Fruit fly (Drosophila melanogaster) whole organism, embryonic: ENCODE measurements around the gene Sap130.
A peak's percentile ranks its signal among the peaks of the same experiment; 100 is the strongest.

Source experiments
- Bteb2 ChIP-seq: fragments of 200-800 bp; sonication (Bioruptor generic); optimal IDR thresholded peaks from 2 replicates; lab custom pipeline; 2016; ENCODE audit warnings: missing biosample characterization, missing genetic modification characterization
- CG1024 ChIP-seq: fragments of 200-800 bp; sonication (Bioruptor generic); IDR thresholded peaks from 2 replicates; pipeline ENCODE4 v1.3.6; 2022; ENCODE audit warnings: missing biosample characterization, missing genetic modification characterization
- CG10366 ChIP-seq: fragments of 200-800 bp; sonication (Bioruptor generic); IDR thresholded peaks from 2 replicates; pipeline ENCODE4 v1.3.6; 2022; ENCODE audit warnings: missing biosample characterization, missing genetic modification characterization
- CG12071 ChIP-seq: fragments of 200-800 bp; sonication (Bioruptor generic); optimal IDR thresholded peaks from 3 replicates; lab custom pipeline; 2018; ENCODE audit warnings: missing biosample characterization, mild to moderate bottlenecking, missing genetic modification characterization
- CG12236 ChIP-seq: fragments of 200-800 bp; sonication (Bioruptor generic); optimal IDR thresholded peaks from 2 replicates; lab custom pipeline; 2016; ENCODE audit warnings: missing biosample characterization, missing genetic modification characterization
- CG12391 ChIP-seq: fragments of 200-800 bp; sonication (Bioruptor generic); optimal IDR thresholded peaks from 3 replicates; lab custom pipeline; 2018; ENCODE audit warnings: missing biosample characterization, mild to moderate bottlenecking, missing genetic modification characterization, moderate library complexity
- CG13123 ChIP-seq: fragments of 200-800 bp; sonication (Bioruptor generic); optimal IDR thresholded peaks from 2 replicates; lab custom pipeline; 2016; ENCODE audit warnings: missing biosample characterization, missing genetic modification characterization
- CG13894 ChIP-seq: fragments of 200-800 bp; sonication (Bioruptor generic); optimal IDR thresholded peaks from 3 replicates; lab custom pipeline; 2018; ENCODE audit warnings: missing biosample characterization, mild to moderate bottlenecking, missing genetic modification characterization, moderate library complexity
- CG15073 ChIP-seq: fragments of 200-800 bp; sonication (Bioruptor generic); optimal IDR thresholded peaks from 2 replicates; lab custom pipeline; 2016; ENCODE audit warnings: missing biosample characterization, missing genetic modification characterization
- CG1529 ChIP-seq: fragments of 200-800 bp; sonication (Bioruptor generic); optimal IDR thresholded peaks from 3 replicates; lab custom pipeline; 2018; ENCODE audit warnings: missing biosample characterization, missing genetic modification characterization
- CG17829 ChIP-seq: fragments of 200-800 bp; optimal IDR thresholded peaks from 2 replicates; lab custom pipeline; 2019; ENCODE audit warnings: missing biosample characterization, mild to moderate bottlenecking, missing genetic modification characterization, moderate library complexity
- CG1832 ChIP-seq: fragments of 200-800 bp; sonication (Bioruptor generic); optimal IDR thresholded peaks from 2 replicates; lab custom pipeline; 2017; ENCODE audit warnings: missing biosample characterization, mild to moderate bottlenecking, missing genetic modification characterization, inconsistent platforms
- CG30020 ChIP-seq: fragments of 200-800 bp; optimal IDR thresholded peaks from 2 replicates; lab custom pipeline; 2019; ENCODE audit warnings: missing biosample characterization, mild to moderate bottlenecking, missing genetic modification characterization, moderate library complexity
- CG31224 ChIP-seq: fragments of 200-800 bp; sonication (Bioruptor generic); IDR thresholded peaks from 2 replicates; pipeline ENCODE4 v1.3.6; 2022; ENCODE audit warnings: missing biosample characterization, missing genetic modification characterization
- CG31388 ChIP-seq: fragments of 200-800 bp; sonication (Bioruptor generic); optimal IDR thresholded peaks from 2 replicates; lab custom pipeline; 2016; ENCODE audit warnings: missing biosample characterization, missing genetic modification characterization
- CG4360 ChIP-seq: fragments of 200-800 bp; sonication (Bioruptor generic); IDR thresholded peaks from 2 replicates; pipeline ENCODE4 v1.3.6; 2022; ENCODE audit warnings: missing biosample characterization, missing genetic modification characterization
- CG4730 ChIP-seq: fragments of 200-800 bp; sonication (Bioruptor generic); IDR thresholded peaks from 2 replicates; pipeline ENCODE4 v1.3.6; 2022; ENCODE audit warnings: missing biosample characterization, missing genetic modification characterization
- CG5953 ChIP-seq: fragments of 200-800 bp; sonication (Bioruptor generic); IDR thresholded peaks from 2 replicates; pipeline ENCODE4 v1.3.6; 2022; ENCODE audit warnings: missing biosample characterization, missing genetic modification characterization
- CG6175 ChIP-seq: fragments of 200-800 bp; sonication (Bioruptor generic); IDR thresholded peaks from 3 replicates; pipeline ENCODE4 v1.3.6; 2022; ENCODE audit warnings: missing biosample characterization, missing genetic modification characterization
- CG7357 ChIP-seq: fragments of 200-800 bp; sonication (Bioruptor generic); IDR thresholded peaks from 3 replicates; pipeline ENCODE4 v1.3.6; 2022; ENCODE audit warnings: missing biosample characterization, missing genetic modification characterization
- CG8944 ChIP-seq: fragments of 200-800 bp; sonication (Bioruptor generic); optimal IDR thresholded peaks from 3 replicates; lab custom pipeline; 2016; ENCODE audit warnings: missing biosample characterization, missing genetic modification characterization
- CG9932 ChIP-seq: fragments of 200-800 bp; sonication (Bioruptor generic); IDR thresholded peaks from 2 replicates; pipeline ENCODE4 v1.3.6; 2022; ENCODE audit warnings: missing biosample characterization, missing genetic modification characterization
- Hey ChIP-seq: fragments of 200-800 bp; sonication (Bioruptor generic); optimal IDR thresholded peaks from 3 replicates; lab custom pipeline; 2018; ENCODE audit warnings: missing biosample characterization, mild to moderate bottlenecking, missing genetic modification characterization
- Hr39 ChIP-seq: fragments of >200 bp; optimal IDR thresholded peaks from 2 replicates; lab custom pipeline; 2017
- Lhr ChIP-seq: fragments of 200-800 bp; sonication (Bioruptor generic); optimal IDR thresholded peaks from 3 replicates; lab custom pipeline; 2017; ENCODE audit warnings: mild to moderate bottlenecking, missing biosample characterization, missing genetic modification reagents, missing genetic modification characterization
- Lim3 ChIP-seq: fragments of 200-800 bp; sonication (Bioruptor generic); IDR thresholded peaks from 2 replicates; pipeline ENCODE4 v1.3.6; 2022; ENCODE audit warnings: missing biosample characterization, missing genetic modification characterization
- MTF-1 ChIP-seq: fragments of 200-800 bp; sonication (Bioruptor generic); optimal IDR thresholded peaks from 2 replicates; lab custom pipeline; 2018; ENCODE audit warnings: missing biosample characterization, mild to moderate bottlenecking, missing genetic modification characterization, borderline replicate concordance
- NFAT ChIP-seq: fragments of 200-800 bp; sonication (Bioruptor generic); IDR thresholded peaks from 2 replicates; pipeline ENCODE4 v1.3.6; 2022; ENCODE audit warnings: missing biosample characterization, missing genetic modification characterization
- Oaz ChIP-seq: fragments of 200-800 bp; sonication (Bioruptor generic); IDR thresholded peaks from 2 replicates; pipeline ENCODE4 v1.3.6; 2022; ENCODE audit warnings: missing biosample characterization, missing genetic modification characterization
- Optix ChIP-seq: fragments of 200-800 bp; sonication (Bioruptor generic); IDR thresholded peaks from 3 replicates; pipeline ENCODE4 v1.3.6; 2022; ENCODE audit warnings: missing biosample characterization, missing genetic modification characterization
- Ravus ChIP-seq: fragments of 200-800 bp; sonication (Bioruptor generic); IDR thresholded peaks from 2 replicates; pipeline ENCODE4 v1.3.6; 2022; ENCODE audit warnings: missing biosample characterization, missing genetic modification characterization
- Spps ChIP-seq: fragments of 200-800 bp; sonication (Bioruptor generic); optimal IDR thresholded peaks from 2 replicates; lab custom pipeline; 2018; ENCODE audit warnings: missing biosample characterization, mild to moderate bottlenecking, missing genetic modification characterization
- Vsx1 ChIP-seq: fragments of 200-800 bp; sonication (Bioruptor generic); optimal IDR thresholded peaks from 2 replicates; lab custom pipeline; 2017; ENCODE audit warnings: missing biosample characterization, mild to moderate bottlenecking, missing genetic modification characterization, missing genetic modification reagents
- ac ChIP-seq: fragments of 200-800 bp; sonication (Bioruptor generic); optimal IDR thresholded peaks from 3 replicates; lab custom pipeline; 2017; ENCODE audit warnings: missing biosample characterization, mild to moderate bottlenecking, missing genetic modification characterization
- az2 ChIP-seq: fragments of 200-800 bp; sonication (Bioruptor generic); optimal IDR thresholded peaks from 3 replicates; lab custom pipeline; 2016; ENCODE audit warnings: missing biosample characterization, missing genetic modification characterization
- br ChIP-seq: fragments of >200 bp; optimal IDR thresholded peaks from 2 replicates; lab custom pipeline; 2017
- dm ChIP-seq: fragments of 200-800 bp; sonication (Bioruptor generic); optimal IDR thresholded peaks from 3 replicates; lab custom pipeline; 2016; ENCODE audit warnings: missing biosample characterization, missing genetic modification characterization
- ems ChIP-seq: fragments of 200-800 bp; sonication (Bioruptor generic); optimal IDR thresholded peaks from 3 replicates; lab custom pipeline; 2016; ENCODE audit warnings: missing biosample characterization, missing genetic modification characterization
- eve ChIP-seq, 2 experiments: fragments of >200 bp; optimal IDR thresholded peaks; 2 replicates each; lab custom pipeline; 2017; ENCODE audit warnings: missing biosample characterization in 2 of 2, missing genetic modification characterization in 2 of 2
- fu2 ChIP-seq: fragments of 200-800 bp; sonication (Bioruptor generic); optimal IDR thresholded peaks from 2 replicates; lab custom pipeline; 2016; ENCODE audit warnings: missing biosample characterization, missing genetic modification characterization
- gsb ChIP-seq: fragments of 200-800 bp; sonication (Bioruptor generic); IDR thresholded peaks from 2 replicates; pipeline ENCODE4 v1.3.6; 2022; ENCODE audit warnings: missing biosample characterization, missing genetic modification characterization
- insv ChIP-seq, 2 experiments: fragments of 200-800 bp; sonication (Bioruptor generic); optimal IDR thresholded peaks; 3 replicates each; lab custom pipeline; 2016 to 2018; ENCODE audit warnings: missing biosample characterization in 2 of 2, missing genetic modification characterization in 2 of 2
- pfk ChIP-seq: fragments of 200-800 bp; sonication (Bioruptor generic); optimal IDR thresholded peaks from 2 replicates; lab custom pipeline; 2018; ENCODE audit warnings: missing biosample characterization, mild to moderate bottlenecking, missing genetic modification characterization, moderate library complexity
- pros ChIP-seq: fragments of 200-800 bp; sonication (Bioruptor generic); optimal IDR thresholded peaks from 3 replicates; lab custom pipeline; 2019; ENCODE audit warnings: missing biosample characterization, mild to moderate bottlenecking, missing genetic modification characterization, moderate library complexity
- row ChIP-seq: fragments of 200-800 bp; sonication (Bioruptor generic); IDR thresholded peaks from 3 replicates; pipeline ENCODE4 v1.3.6; 2022; ENCODE audit warnings: missing biosample characterization, missing genetic modification characterization
- sens ChIP-seq: fragments of 200-800 bp; sonication (Bioruptor generic); peaks from one replicate; lab custom pipeline; 2016; ENCODE audit warnings: missing biosample characterization, missing genetic modification characterization
- sob ChIP-seq: fragments of 200-800 bp; sonication (Bioruptor generic); IDR thresholded peaks from 2 replicates; pipeline ENCODE4 v1.3.6; 2022; ENCODE audit warnings: missing biosample characterization, missing genetic modification characterization
- tll ChIP-seq, 2 experiments: fragments of 200-800 bp in 1 of 2; fragments of >200 bp in 1 of 2; sonication (Bioruptor generic) in 1 of 2; optimal IDR thresholded peaks; 2 replicates each; lab custom pipeline; 2017 to 2019; ENCODE audit warnings: missing biosample characterization in 2 of 2, missing genetic modification characterization in 2 of 2, mild to moderate bottlenecking in 1 of 2, moderate library complexity in 1 of 2
- ttk ChIP-seq: fragments of 200-800 bp; sonication (Bioruptor generic); IDR thresholded peaks from 2 replicates; pipeline ENCODE4 v2.1.2; 2022; ENCODE audit warnings: missing biosample characterization, missing genetic modification characterization
- vfl ChIP-seq: fragments of 200-800 bp; sonication (Bioruptor generic); optimal IDR thresholded peaks from 2 replicates; lab custom pipeline; 2016; ENCODE audit warnings: missing biosample characterization, missing genetic modification characterization
- vnd ChIP-seq: fragments of 200-800 bp; sonication (Bioruptor generic); IDR thresholded peaks from 3 replicates; pipeline ENCODE4 v1.3.6; 2022; ENCODE audit warnings: missing biosample characterization, missing genetic modification characterization; ENCODE audit not compliant: partially characterized antibody
- zfh1 ChIP-seq: fragments of 200-800 bp; sonication (Bioruptor generic); IDR thresholded peaks from 3 replicates; pipeline ENCODE4 v1.3.6; 2022; ENCODE audit warnings: missing biosample characterization, missing genetic modification characterization

Gene Sap130

dm6 chr3L:12831290-12831952 lies 25.7 kb downstream of the Sap130 start (continued):
- TF ChIP-seq NFAT (no peak), CG30020 (tag; lab: Kevin White, UChicago) (no peak), fu2 (GFP tag; lab: Kevin White, UChicago) (peak; percentile 56), ttk (no peak), vfl (GFP tag; lab: Kevin White, UChicago) (no peak), sob (GFP tag; lab: Robert Waterston, UW) (peak; percentile 34; the same call in 1 of the 2 replicates), Bteb2 (GFP tag; lab: Kevin White, UChicago) (peak; percentile 60), pfk (GFP tag; lab: Kevin White, UChicago) (no peak), CG13894 (tag; lab: Kevin White, UChicago) (no peak), Spps (tag; lab: Kevin White, UChicago) (no peak), CG4730 (GFP tag; lab: Robert Waterston, UW) (peak; percentile 16; the same call in 1 of the 2 replicates), CG31388 (GFP tag; lab: Kevin White, UChicago) (no peak), dm (GFP tag; lab: Kevin White, UChicago) (no peak), CG1024 (GFP tag; lab: Robert Waterston, UW) (no peak), ems (GFP tag; lab: Kevin White, UChicago) (no peak), CG7357 (GFP tag; lab: Robert Waterston, UW) (no peak), CG12071 (GFP tag; lab: Kevin White, UChicago) (no peak), CG12236 (GFP tag; lab: Kevin White, UChicago) (no peak), gsb (GFP tag; lab: Robert Waterston, UW) (no peak; the same call in 1 of the 2 replicates), az2 (peak; percentile 29), insv (GFP tag; optimal IDR thresholded peaks at IDR 0.05; lab: Kevin White, UChicago) (no peak), pros (no peak), Ravus (GFP tag; lab: Robert Waterston, UW) (no peak; the same call in 1 of the 2 replicates), Hr39 (lab: Kevin White, UChicago) (no peak), CG4360 (GFP tag; lab: Robert Waterston, UW) (no peak), CG12391 (tag; lab: Kevin White, UChicago) (peak; percentile 61), sens (GFP tag; lab: Kevin White, UChicago) (peak; percentile 81), eve (GFP tag; optimal IDR thresholded peaks at IDR 0.05; lab: Kevin White, UChicago) (peak in 1 of 2 experiments; percentile 68), CG5953 (GFP tag; lab: Robert Waterston, UW) (no peak), CG17829 (tag; lab: Kevin White, UChicago) (peak; percentile 43), Hey (no peak), CG13123 (GFP tag; lab: Kevin White, UChicago) (no peak), MTF-1 (GFP tag; lab: Kevin White, UChicago) (no peak), CG6175 (GFP tag; lab: Robert Waterston, UW) (no peak), CG1529 (GFP tag; lab: Kevin White, UChicago) (peak; percentile 42), CG1832 (no peak), CG31224 (GFP tag; lab: Robert Waterston, UW) (peak; percentile 22; the same call in 1 of the 2 replicates), Optix (GFP tag; lab: Robert Waterston, UW) (no peak), br (lab: Kevin White, UChicago) (no peak), Lim3 (no peak), zfh1 (GFP tag; lab: Robert Waterston, UW) (peak; percentile 61; the same call in 2 of the 3 replicates), CG9932 (GFP tag; lab: Robert Waterston, UW) (no peak), CG15073 (GFP tag; lab: Kevin White, UChicago) (no peak), ac (no peak), CG8944 (peak; percentile 31), vnd (GFP tag; lab: Robert Waterston, UW) (no peak), row (GFP tag; lab: Robert Waterston, UW) (peak; percentile 55), tll (GFP tag; optimal IDR thresholded peaks at IDR 0.05; lab: Kevin White, UChicago) (no peak), CG10366 (GFP tag; lab: Robert Waterston, UW) (no peak; the same call in 1 of the 2 replicates), Vsx1 (GFP tag; lab: Kevin White, UChicago) (no peak), Oaz (no peak; the same call in 1 of the 2 replicates), Lhr (no peak)
